Fruit fly (Drosophila melanogaster) whole organism, embryonic: ENCODE measurements around the gene Hnf4.

Source experiments
- CG10321 ChIP-seq: fragments of 200-800 bp; sonication (Bioruptor generic); IDR thresholded peaks from 2 replicates; pipeline ENCODE4 v1.3.6; 2022; ENCODE audit warnings: missing biosample characterization, missing genetic modification characterization
- CG10565 ChIP-seq: fragments of 200-800 bp; sonication (Bioruptor generic); optimal IDR thresholded peaks from 3 replicates; lab custom pipeline; 2016; ENCODE audit warnings: missing biosample characterization, mild to moderate bottlenecking, missing genetic modification characterization
- CG11723 ChIP-seq: fragments of 200-800 bp; sonication (Bioruptor generic); optimal IDR thresholded peaks from 2 replicates; lab custom pipeline; 2017; ENCODE audit warnings: missing biosample characterization, mild to moderate bottlenecking, missing genetic modification characterization
- CG12071 ChIP-seq: fragments of 200-800 bp; sonication (Bioruptor generic); optimal IDR thresholded peaks from 3 replicates; lab custom pipeline; 2018; ENCODE audit warnings: missing biosample characterization, mild to moderate bottlenecking, missing genetic modification characterization
- CG12104 ChIP-seq: fragments of 200-800 bp; sonication (Bioruptor generic); optimal IDR thresholded peaks from 3 replicates; lab custom pipeline; 2016; ENCODE audit warnings: missing biosample characterization, missing genetic modification characterization
- CG12942 ChIP-seq: fragments of 200-800 bp; sonication (Bioruptor generic); optimal IDR thresholded peaks from 3 replicates; lab custom pipeline; 2016; ENCODE audit warnings: missing biosample characterization, missing genetic modification characterization
- CG13287 ChIP-seq: fragments of 200-800 bp; sonication (Bioruptor generic); IDR thresholded peaks from 2 replicates; pipeline ENCODE4 v1.3.6; 2022; ENCODE audit warnings: missing biosample characterization, missing genetic modification characterization; ENCODE audit not compliant: partially characterized antibody
- CG14014 ChIP-seq: fragments of 200-800 bp; sonication (Bioruptor generic); IDR thresholded peaks from 2 replicates; pipeline ENCODE4 v1.3.6; 2022; ENCODE audit warnings: missing biosample characterization, missing genetic modification characterization
- CG14710 ChIP-seq: fragments of 200-800 bp; sonication (Bioruptor generic); optimal IDR thresholded peaks from 3 replicates; lab custom pipeline; 2019; ENCODE audit warnings: missing biosample characterization, mild to moderate bottlenecking, missing genetic modification characterization, moderate library complexity
- CG17361 ChIP-seq: fragments of 200-800 bp; sonication (Bioruptor generic); IDR thresholded peaks from 3 replicates; pipeline ENCODE4 v1.3.6; 2022; ENCODE audit warnings: missing biosample characterization, missing genetic modification characterization
- CG1832 ChIP-seq: fragments of 200-800 bp; sonication (Bioruptor generic); optimal IDR thresholded peaks from 2 replicates; lab custom pipeline; 2017; ENCODE audit warnings: missing biosample characterization, mild to moderate bottlenecking, missing genetic modification characterization, inconsistent platforms
- CG3163 ChIP-seq: fragments of 200-800 bp; sonication (Bioruptor generic); optimal IDR thresholded peaks from 3 replicates; lab custom pipeline; 2016; ENCODE audit warnings: missing biosample characterization, missing genetic modification characterization
- CG33557 ChIP-seq: fragments of 200-800 bp; sonication (Bioruptor generic); optimal IDR thresholded peaks from 2 replicates; lab custom pipeline; 2019; ENCODE audit warnings: missing biosample characterization, mild to moderate bottlenecking, missing genetic modification characterization, moderate library complexity
- CG34224 ChIP-seq: fragments of 200-800 bp; sonication (Bioruptor generic); IDR thresholded peaks from 3 replicates; pipeline ENCODE4 v1.3.6; 2022; ENCODE audit warnings: missing biosample characterization, missing genetic modification characterization; ENCODE audit not compliant: partially characterized antibody
- CG3726 ChIP-seq: fragments of 200-800 bp; sonication (Bioruptor generic); IDR thresholded peaks from 3 replicates; pipeline ENCODE4, ENCODE4 v1.3.6; 2022; ENCODE audit warnings: missing biosample characterization, missing genetic modification characterization
- CG6689 ChIP-seq: fragments of 200-800 bp; sonication (Bioruptor generic); IDR thresholded peaks from 2 replicates; pipeline ENCODE4 v1.3.6; 2022; ENCODE audit warnings: missing biosample characterization, missing genetic modification characterization
- CG6791 ChIP-seq: fragments of 200-800 bp; sonication (Bioruptor generic); IDR thresholded peaks from 3 replicates; pipeline ENCODE4 v1.3.6; 2022; ENCODE audit warnings: missing biosample characterization, missing genetic modification characterization; ENCODE audit not compliant: partially characterized antibody
- CG7271 ChIP-seq: fragments of 200-800 bp; sonication (Bioruptor generic); optimal IDR thresholded peaks from 2 replicates; lab custom pipeline; 2018; ENCODE audit warnings: missing biosample characterization, mild to moderate bottlenecking, missing genetic modification characterization, moderate library complexity
- CG8089 ChIP-seq: fragments of 200-800 bp; sonication (Bioruptor generic); optimal IDR thresholded peaks from 3 replicates; lab custom pipeline; 2016; ENCODE audit warnings: missing biosample characterization, missing genetic modification characterization
- CG9437 ChIP-seq: fragments of 200-800 bp; sonication (Bioruptor generic); optimal IDR thresholded peaks from 2 replicates; lab custom pipeline; 2018; ENCODE audit warnings: missing biosample characterization, mild to moderate bottlenecking, missing genetic modification characterization
- Dref ChIP-seq: fragments of 200-800 bp; sonication (Bioruptor generic); IDR thresholded peaks from 2 replicates; pipeline ENCODE4 v1.3.6; 2022; ENCODE audit warnings: missing biosample characterization, missing genetic modification characterization
- HLH4C ChIP-seq: fragments of 200-800 bp; sonication (Bioruptor generic); IDR thresholded peaks from 3 replicates; pipeline ENCODE4 v1.3.6; 2022; ENCODE audit warnings: missing biosample characterization, missing genetic modification characterization; ENCODE audit not compliant: partially characterized antibody
- HLHmδ ChIP-seq: fragments of 200-800 bp; sonication (Bioruptor generic); optimal IDR thresholded peaks from 2 replicates; lab custom pipeline; 2018; ENCODE audit warnings: missing biosample characterization, mild to moderate bottlenecking, missing genetic modification characterization, moderate library complexity
- Hr51 ChIP-seq, 2 experiments: fragments of 200-800 bp; sonication (Bioruptor generic); optimal IDR thresholded peaks; 2 replicates in 1 of 2; 3 replicates in 1 of 2; lab custom pipeline; 2016 to 2018; ENCODE audit warnings: missing biosample characterization in 2 of 2, missing genetic modification characterization in 2 of 2, mild to moderate bottlenecking in 1 of 2, moderate library complexity in 1 of 2
- Hr78 ChIP-seq, 2 experiments: fragments of 200-800 bp in 1 of 2; fragments of >200 bp in 1 of 2; sonication (Bioruptor generic) in 1 of 2; optimal IDR thresholded peaks; 2 replicates each; lab custom pipeline; 2017 to 2019; ENCODE audit warnings: missing biosample characterization in 2 of 2, missing genetic modification characterization in 2 of 2, mild to moderate bottlenecking in 1 of 2, moderate library complexity in 1 of 2
- Jarid2 ChIP-seq: fragments of 200-800 bp; sonication (Bioruptor generic); optimal IDR thresholded peaks from 3 replicates; lab custom pipeline; 2017; ENCODE audit warnings: mild to moderate bottlenecking, missing biosample characterization, missing genetic modification reagents, missing genetic modification characterization
- Lhr ChIP-seq: fragments of 200-800 bp; sonication (Bioruptor generic); optimal IDR thresholded peaks from 3 replicates; lab custom pipeline; 2017; ENCODE audit warnings: mild to moderate bottlenecking, missing biosample characterization, missing genetic modification reagents, missing genetic modification characterization
- Mad ChIP-seq: fragments of 200-800 bp; sonication (Bioruptor generic); optimal IDR thresholded peaks from 2 replicates; lab custom pipeline; 2016; ENCODE audit warnings: missing biosample characterization, missing genetic modification characterization
- Pdp1 ChIP-seq, 2 experiments: fragments of 200-800 bp; sonication (Bioruptor generic); optimal IDR thresholded peaks; 3 replicates each; lab custom pipeline; 2016; ENCODE audit warnings: missing biosample characterization in 2 of 2, missing genetic modification characterization in 2 of 2, mild to moderate bottlenecking in 1 of 2, moderate library complexity in 1 of 2
- Ravus ChIP-seq: fragments of 200-800 bp; sonication (Bioruptor generic); IDR thresholded peaks from 2 replicates; pipeline ENCODE4 v1.3.6; 2022; ENCODE audit warnings: missing biosample characterization, missing genetic modification characterization
- Side ChIP-seq: fragments of 200-800 bp; sonication (Bioruptor generic); optimal IDR thresholded peaks from 2 replicates; lab custom pipeline; 2016; ENCODE audit warnings: missing biosample characterization, missing genetic modification characterization
- Sin3A ChIP-seq: fragments of >200 bp; optimal IDR thresholded peaks from 2 replicates; lab custom pipeline; 2018
- Taf1 ChIP-seq: fragments of 200-800 bp; sonication (Bioruptor generic); IDR thresholded peaks from 2 replicates; pipeline ENCODE4 v1.3.6; 2022; ENCODE audit warnings: missing biosample characterization, missing genetic modification characterization
- br ChIP-seq: fragments of >200 bp; optimal IDR thresholded peaks from 2 replicates; lab custom pipeline; 2017
- chn ChIP-seq: fragments of 200-800 bp; sonication (Bioruptor generic); optimal IDR thresholded peaks from 2 replicates; lab custom pipeline; 2016; ENCODE audit warnings: missing biosample characterization, missing genetic modification characterization
- croc ChIP-seq: fragments of 200-800 bp; sonication (Bioruptor generic); conservative IDR thresholded peaks from 3 replicates; pipeline ENCODE4 v1.3.6; 2022; ENCODE audit warnings: missing biosample characterization, missing genetic modification characterization
- dan ChIP-seq: fragments of 200-800 bp; sonication (Bioruptor generic); IDR thresholded peaks from 2 replicates; pipeline ENCODE4 v1.3.6; 2022; ENCODE audit warnings: missing biosample characterization, missing genetic modification characterization
- danr ChIP-seq: fragments of 200-800 bp; sonication (Bioruptor generic); IDR thresholded peaks from 2 replicates; pipeline ENCODE4 v1.3.6; 2022; ENCODE audit warnings: missing biosample characterization, missing genetic modification characterization
- dmrt11E ChIP-seq: fragments of 200-800 bp; sonication (Bioruptor generic); optimal IDR thresholded peaks from 3 replicates; lab custom pipeline; 2018; ENCODE audit warnings: missing biosample characterization, mild to moderate bottlenecking, missing genetic modification characterization, moderate library complexity
- fd3F ChIP-seq: fragments of 200-800 bp; sonication (Bioruptor generic); optimal IDR thresholded peaks from 2 replicates; lab custom pipeline; 2018; ENCODE audit warnings: missing biosample characterization, mild to moderate bottlenecking, missing genetic modification characterization, moderate library complexity
- knrl ChIP-seq: fragments of 200-800 bp; sonication (Bioruptor generic); IDR thresholded peaks from 3 replicates; pipeline ENCODE4 v1.3.6; 2022; ENCODE audit warnings: missing biosample characterization, missing genetic modification characterization; ENCODE audit not compliant: partially characterized antibody
- lilli ChIP-seq: fragments of 200-800 bp; sonication (Bioruptor generic); optimal IDR thresholded peaks from 3 replicates; lab custom pipeline; 2016; ENCODE audit warnings: missing biosample characterization, missing genetic modification characterization
- lov ChIP-seq, 2 experiments: fragments of 200-800 bp in 1 of 2; fragments of >200 bp in 1 of 2; sonication (Bioruptor generic) in 1 of 2; IDR thresholded peaks in 1 of 2; optimal IDR thresholded peaks in 1 of 2; 2 replicates in 1 of 2; 3 replicates in 1 of 2; pipeline versions ENCODE4 v1.3.6 to Lab custom; 2017 to 2022; ENCODE audit warnings: missing biosample characterization in 1 of 2, missing genetic modification characterization in 1 of 2
- nmo ChIP-seq: fragments of 200-800 bp; sonication (Bioruptor generic); optimal IDR thresholded peaks from 2 replicates; lab custom pipeline; 2018; ENCODE audit warnings: missing biosample characterization, mild to moderate bottlenecking, missing genetic modification characterization, moderate library complexity
- nom ChIP-seq: fragments of 200-800 bp; sonication (Bioruptor generic); optimal IDR thresholded peaks from 2 replicates; lab custom pipeline; 2017; ENCODE audit warnings: missing biosample characterization, missing genetic modification characterization, mild to moderate bottlenecking, moderate library complexity, missing genetic modification reagents
- onecut ChIP-seq: fragments of 200-800 bp; sonication (Bioruptor generic); IDR thresholded peaks from 2 replicates; pipeline ENCODE4 v1.3.6; 2022; ENCODE audit warnings: missing biosample characterization, missing genetic modification characterization
- otp ChIP-seq: fragments of 200-800 bp; sonication (Bioruptor generic); IDR thresholded peaks from 3 replicates; pipeline ENCODE4, ENCODE4 v1.3.6; 2022; ENCODE audit warnings: missing biosample characterization, missing genetic modification characterization
- tup ChIP-seq: fragments of 200-800 bp; sonication (Bioruptor generic); optimal IDR thresholded peaks from 2 replicates; lab custom pipeline; 2016; ENCODE audit warnings: missing biosample characterization, mild to moderate bottlenecking, missing genetic modification characterization, moderate library complexity
- twi ChIP-seq: fragments of 200-800 bp; optimal IDR thresholded peaks from 2 replicates; lab custom pipeline; 2019; ENCODE audit warnings: missing biosample characterization, mild to moderate bottlenecking, missing genetic modification characterization, moderate library complexity
- wek ChIP-seq: fragments of 200-800 bp; sonication (Bioruptor generic); optimal IDR thresholded peaks from 3 replicates; lab custom pipeline; 2018; ENCODE audit warnings: missing biosample characterization, mild to moderate bottlenecking, missing genetic modification characterization, moderate library complexity

Hnf4 gene

DNA sequence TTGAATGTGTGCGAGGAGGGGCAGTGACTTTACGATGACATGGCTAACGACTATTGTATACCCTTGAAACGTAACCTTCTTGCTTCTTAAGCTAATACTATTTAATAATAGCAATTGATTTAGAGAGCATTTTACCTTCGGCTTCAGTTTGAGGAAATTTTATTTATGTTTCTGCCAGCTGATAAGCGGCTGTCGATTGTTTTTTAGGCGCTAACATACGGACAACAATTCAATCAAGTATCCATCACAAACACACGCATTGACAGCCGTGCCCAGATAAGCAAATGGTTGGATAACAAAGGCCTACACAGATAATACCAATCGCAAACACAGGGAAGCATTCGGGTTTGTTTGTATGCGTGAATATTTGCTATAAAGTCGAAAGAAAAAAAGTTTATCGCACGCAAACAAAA, 28.8 kb upstream of the Hnf4 start (continued):
- TF ChIP-seq CG33557 (GFP tag; lab: Kevin White, UChicago) (no peak), HLH4C (GFP tag; lab: Robert Waterston, UW) (no peak; the same call in 2 of the 3 replicates), otp (GFP tag; lab: Robert Waterston, UW) (no peak), Side (no peak), lov (optimal IDR thresholded peaks at IDR 0.05; lab: Kevin White, UChicago) (no peak), lov (GFP tag; IDR thresholded peaks at IDR 0.05; lab: Robert Waterston, UW) (no peak), CG17361 (GFP tag; lab: Robert Waterston, UW) (peak; percentile 45; the same call in 1 of the 3 replicates), CG3163 (peak; percentile 26), CG12942 (no peak), wek (GFP tag; lab: Kevin White, UChicago) (no peak), danr (GFP tag; lab: Robert Waterston, UW) (no peak), HLHmδ (GFP tag; lab: Kevin White, UChicago) (no peak), nmo (GFP tag; lab: Kevin White, UChicago) (no peak), CG3726 (no peak), knrl (GFP tag; lab: Robert Waterston, UW) (no peak), CG9437 (no peak), Pdp1 (GFP tag; optimal IDR thresholded peaks at IDR 0.05; lab: Kevin White, UChicago) (peak; percentile 14 to 90), CG12104 (no peak), CG14710 (tag; lab: Kevin White, UChicago) (no peak), CG6689 (GFP tag; lab: Robert Waterston, UW) (peak; percentile 61), Hr78 (GFP tag; optimal IDR thresholded peaks at IDR 0.05; lab: Kevin White, UChicago) (no peak), CG7271 (no peak), Sin3A (lab: Kevin White, UChicago) (no peak), Mad (GFP tag; lab: Kevin White, UChicago) (no peak), CG13287 (GFP tag; lab: Robert Waterston, UW) (no peak; the same call in 1 of the 2 replicates), onecut (GFP tag; lab: Robert Waterston, UW) (no peak), CG12071 (GFP tag; lab: Kevin White, UChicago) (peak; percentile 32), tup (GFP tag; lab: Kevin White, UChicago) (no peak), Hr51 (GFP tag; optimal IDR thresholded peaks at IDR 0.05; lab: Kevin White, UChicago) (peak in 1 of 2 experiments; percentile 26), chn (peak; percentile 2), croc (GFP tag; lab: Robert Waterston, UW) (no peak), lilli (GFP tag; lab: Kevin White, UChicago) (peak; percentile 78), Lhr (GFP tag; lab: Kevin White, UChicago) (no peak), Taf1 (GFP tag; lab: Robert Waterston, UW) (no peak), CG8089 (GFP tag; lab: Kevin White, UChicago) (no peak), CG6791 (GFP tag; lab: Robert Waterston, UW) (no peak; the same call in 2 of the 3 replicates), Jarid2 (peak; percentile 11), CG10565 (GFP tag; lab: Kevin White, UChicago) (no peak), nom (GFP tag; lab: Kevin White, UChicago) (no peak), Dref (GFP tag; lab: Robert Waterston, UW) (no peak), CG11723 (GFP tag; lab: Kevin White, UChicago) (no peak), dan (GFP tag; lab: Robert Waterston, UW) (no peak), twi (tag; lab: Kevin White, UChicago) (no peak), dmrt11E (no peak), CG14014 (GFP tag; lab: Robert Waterston, UW) (no peak), CG10321 (no peak), fd3F (GFP tag; lab: Kevin White, UChicago) (no peak), Ravus (GFP tag; lab: Robert Waterston, UW) (no peak), CG1832 (GFP tag; lab: Kevin White, UChicago) (no peak), br (lab: Kevin White, UChicago) (no peak), CG34224 (no peak)
